Worm (Caenorhabditis elegans): Measurements from ENCODE around the gene ifta-1.

- TF ChIP-seq ctbp-1 (GFP tag; IDR thresholded peaks at IDR 0.05) (no peak), dpl-1 (GFP tag; optimal IDR thresholded peaks at IDR 0.05) (no peak), saeg-2 (GFP tag; IDR thresholded peaks at IDR 0.05) (no peak), zip-2 (tag; optimal IDR thresholded peaks at IDR 0.05) (no peak), zag-1 (tag; optimal IDR thresholded peaks at IDR 0.05) (no peak), ZK546.5 (tag; optimal IDR thresholded peaks at IDR 0.05) (no peak)
Measured at ce11 chrX:5567454-5567853, 14.9 kb upstream of the ifta-1 start, which contains the start of gene mec-2.

Data from whole organism, L4 larva.